Fruit fly (Drosophila melanogaster): ENCODE results near the gene Fuca.

The Fuca gene

DNA sequence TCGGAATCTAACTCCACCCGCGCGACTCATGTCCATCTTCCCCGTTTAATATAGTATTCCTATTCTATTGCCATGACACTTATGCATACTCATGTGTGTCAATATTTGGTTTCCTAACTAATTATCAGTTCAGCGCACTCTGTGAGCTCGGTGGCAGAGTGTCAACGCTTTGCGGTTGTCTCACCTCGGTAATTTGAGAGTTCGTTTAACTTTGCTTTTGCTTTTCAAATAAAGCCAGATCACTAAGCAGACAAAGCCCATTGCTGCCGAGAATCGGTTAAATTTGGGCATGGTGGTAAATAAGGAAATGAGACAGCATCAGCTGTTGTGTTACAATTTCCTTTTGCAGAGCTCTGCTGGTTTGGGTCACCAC, 17.8 kb upstream of the Fuca start (continued):
- TF ChIP-seq CG1529 (GFP tag; optimal IDR thresholded peaks at IDR 0.05) (peak; percentile 37), pb (GFP tag; optimal IDR thresholded peaks at IDR 0.05) (no peak), tio (GFP tag; optimal IDR thresholded peaks at IDR 0.05) (no peak), tgo (GFP tag; IDR thresholded peaks at IDR 0.05) (no peak), BtbVII (GFP tag; optimal IDR thresholded peaks at IDR 0.05) (peak; percentile 61), Drgx (GFP tag; IDR thresholded peaks at IDR 0.05) (no peak), Side (GFP tag; optimal IDR thresholded peaks at IDR 0.05) (peak; percentile 47), HLH54F (GFP tag; optimal IDR thresholded peaks at IDR 0.05) (no peak), CG6175 (GFP tag; IDR thresholded peaks at IDR 0.05) (peak; percentile 9; the same call in 1 of the 3 replicates), tna (GFP tag; IDR thresholded peaks at IDR 0.05; ENCODE audit: partially characterized antibody) (no peak), gem (tag; optimal IDR thresholded peaks at IDR 0.05) (peak; percentile 39), sens-2 (GFP tag; IDR thresholded peaks at IDR 0.05) (no peak), ftz-f1 (GFP tag; optimal IDR thresholded peaks at IDR 0.05) (no peak), Doc2 (GFP tag; IDR thresholded peaks at IDR 0.05) (no peak), bbx (GFP tag; IDR thresholded peaks at IDR 0.05; ENCODE audit: partially characterized antibody) (no peak), en (GFP tag; optimal IDR thresholded peaks at IDR 0.05) (peak; percentile 24), CG7786 (GFP tag; optimal IDR thresholded peaks at IDR 0.05) (no peak), mld (GFP tag; IDR thresholded peaks at IDR 0.05; ENCODE audit: partially characterized antibody) (no peak), gt (GFP tag; IDR thresholded peaks at IDR 0.05) (no peak), gro (GFP tag; optimal IDR thresholded peaks at IDR 0.05) (no peak), CG10959 (GFP tag; IDR thresholded peaks at IDR 0.05) (no peak), CG17328 (GFP tag; IDR thresholded peaks at IDR 0.05) (no peak), Mrtf (GFP tag; IDR thresholded peaks at IDR 0.05) (no peak), psq (GFP tag; optimal IDR thresholded peaks at IDR 0.05) (no peak), danr (GFP tag; IDR thresholded peaks at IDR 0.05) (no peak), stwl (tag; optimal IDR thresholded peaks at IDR 0.05) (no peak), aop (GFP tag; IDR thresholded peaks at IDR 0.05) (no peak), dmrt11E (tag; optimal IDR thresholded peaks at IDR 0.05) (peak; percentile 40), CG8944 (GFP tag; optimal IDR thresholded peaks at IDR 0.05) (peak; percentile 19), ara (GFP tag; IDR thresholded peaks at IDR 0.05) (0 out of 2 replicates have a peak, but pooled peaks have one; percentile 38), gcm2 (GFP tag; optimal IDR thresholded peaks at IDR 0.05) (no peak), Dfd (GFP tag; optimal IDR thresholded peaks at IDR 0.05) (no peak), nau (GFP tag; optimal IDR thresholded peaks at IDR 0.05) (peak; percentile 64), eve (GFP tag; optimal IDR thresholded peaks at IDR 0.05) (peak in 1 of 2 experiments; percentile 16), unpg (GFP tag; optimal IDR thresholded peaks at IDR 0.05) (peak; percentile 38), CG11695 (GFP tag; IDR thresholded peaks at IDR 0.05) (no peak), CG10267 (tag; optimal IDR thresholded peaks at IDR 0.05) (no peak), Dll (GFP tag; IDR thresholded peaks at IDR 0.05; ENCODE audit: partially characterized antibody) (no peak), C15 (GFP tag; IDR thresholded peaks at IDR 0.05) (no peak), lmd (GFP tag; IDR thresholded peaks at IDR 0.05) (no peak), org-1 (GFP tag; optimal IDR thresholded peaks at IDR 0.05) (peak; percentile 57), CoRest (tag; optimal IDR thresholded peaks at IDR 0.05) (peak; percentile 5), CG4730 (GFP tag; IDR thresholded peaks at IDR 0.05) (0 out of 2 replicates have a peak, but pooled peaks have one; percentile 13), H2.0 (GFP tag; IDR thresholded peaks at IDR 0.05) (no peak), CG8924 (tag; optimal IDR thresholded peaks at IDR 0.05) (no peak), bcd (GFP tag; optimal IDR thresholded peaks at IDR 0.05) (no peak), Rx (GFP tag; IDR thresholded peaks at IDR 0.05) (no peak), tll (GFP tag; optimal IDR thresholded peaks at IDR 0.05) (no peak), Sox100B (GFP tag; optimal IDR thresholded peaks at IDR 0.05) (peak; percentile 49), CG17802 (tag; optimal IDR thresholded peaks at IDR 0.05) (no peak), CG17359 (tag; optimal IDR thresholded peaks at IDR 0.05) (peak; percentile 24), CG1602 (GFP tag; optimal IDR thresholded peaks at IDR 0.05) (no peak)
